Worm (Caenorhabditis elegans) whole organism, early embryonic: Measurements from ENCODE around the gene C02F4.5.

ENCODE experiments used
- B0310.2 ChIP-seq: sonication (generic microtip); optimal IDR thresholded peaks from 2 replicates; lab custom pipeline; 2016; ENCODE audit warnings: mild to moderate bottlenecking, missing genetic modification characterization, missing compliant biosample characterization
- F13C5.2 ChIP-seq: sonication (generic microtip); optimal IDR thresholded peaks from 2 replicates; lab custom pipeline; 2017; ENCODE audit warnings: mild to moderate bottlenecking, missing genetic modification characterization, inconsistent platforms, missing compliant biosample characterization
- aly-1 ChIP-seq: sonication (generic microtip); optimal IDR thresholded peaks from 2 replicates; lab custom pipeline; 2016; ENCODE audit warnings: missing genetic modification characterization, missing compliant biosample characterization
- ama-1 ChIP-seq: fragments of 150-350 bp; optimal IDR thresholded peaks from 2 replicates; lab custom pipeline; 2014
- ceh-13 ChIP-seq: fragments of 200-800 bp; sonication (Bioruptor generic); optimal IDR thresholded peaks from 2 replicates; lab custom pipeline; 2018; ENCODE audit warnings: mild to moderate bottlenecking, missing genetic modification characterization, missing compliant biosample characterization
- ceh-36 ChIP-seq: sonication (generic microtip); optimal IDR thresholded peaks from 2 replicates; lab custom pipeline; 2016; ENCODE audit warnings: missing genetic modification characterization, inconsistent platforms, missing compliant biosample characterization
- ets-7 ChIP-seq: sonication (generic microtip); optimal IDR thresholded peaks from 2 replicates; lab custom pipeline; 2016; ENCODE audit warnings: missing genotype, missing genetic modification characterization, missing compliant biosample characterization
- flt-1 ChIP-seq: fragments of 200-800 bp; sonication (Bioruptor generic); IDR thresholded peaks from 2 replicates; pipeline ENCODE4 v1.3.6; 2022; ENCODE audit warnings: missing genetic modification characterization, missing compliant biosample characterization
- hmbx-1 ChIP-seq: sonication (generic microtip); optimal IDR thresholded peaks from 2 replicates; lab custom pipeline; 2016; ENCODE audit warnings: mild to moderate bottlenecking, missing genetic modification characterization, missing compliant biosample characterization
- hmg-4 ChIP-seq: fragments of 200-800 bp; sonication (Bioruptor generic); optimal IDR thresholded peaks from 2 replicates; lab custom pipeline; 2018; ENCODE audit warnings: mild to moderate bottlenecking, missing genetic modification characterization, missing compliant biosample characterization
- hnd-1 ChIP-seq: sonication (generic microtip); optimal IDR thresholded peaks from 2 replicates; lab custom pipeline; 2016; ENCODE audit warnings: missing genetic modification characterization, missing compliant biosample characterization
- pes-1 ChIP-seq: fragments of 200-800 bp; sonication (Bioruptor generic); IDR thresholded peaks from 2 replicates; pipeline ENCODE4 v1.3.6; 2022; ENCODE audit warnings: missing genetic modification reagents, missing genetic modification characterization, missing compliant biosample characterization
- scrt-1 ChIP-seq: fragments of 200-800 bp; sonication (Bioruptor generic); IDR thresholded peaks from 2 replicates; pipeline ENCODE4 v1.3.6; 2022; ENCODE audit warnings: missing genetic modification characterization, missing compliant biosample characterization
- sea-1 ChIP-seq: fragments of 200-800 bp; sonication (Bioruptor generic); conservative IDR thresholded peaks from 2 replicates; pipeline ENCODE4 v1.3.6; 2022; ENCODE audit warnings: missing genetic modification characterization, missing compliant biosample characterization
- tbx-11 ChIP-seq: fragments of 200-800 bp; sonication (Bioruptor generic); IDR thresholded peaks from 2 replicates; pipeline ENCODE4 v1.3.6; 2022; ENCODE audit warnings: missing genetic modification characterization, missing compliant biosample characterization
- tbx-37 ChIP-seq: fragments of 200-800 bp; sonication (Bioruptor generic); conservative IDR thresholded peaks from 2 replicates; pipeline ENCODE4 v1.3.6; 2022; ENCODE audit warnings: missing genetic modification reagents, missing genetic modification characterization, missing compliant biosample characterization
- tra-4 ChIP-seq: sonication (generic microtip); optimal IDR thresholded peaks from 2 replicates; lab custom pipeline; 2017; ENCODE audit warnings: missing genetic modification characterization, missing compliant biosample characterization

The C02F4.5 gene

ce11 chrIV:10524095-10524829 is at the start of gene C02F4.5:
TSS of gene C02F4.5 (minus strand) at chrIV:10524145.
- TF ChIP-seq aly-1 (tag; lab: Kevin White, UChicago) (no peak), ceh-36 (tag; lab: Kevin White, UChicago) (no peak), hmbx-1 (no peak)

DNA sequence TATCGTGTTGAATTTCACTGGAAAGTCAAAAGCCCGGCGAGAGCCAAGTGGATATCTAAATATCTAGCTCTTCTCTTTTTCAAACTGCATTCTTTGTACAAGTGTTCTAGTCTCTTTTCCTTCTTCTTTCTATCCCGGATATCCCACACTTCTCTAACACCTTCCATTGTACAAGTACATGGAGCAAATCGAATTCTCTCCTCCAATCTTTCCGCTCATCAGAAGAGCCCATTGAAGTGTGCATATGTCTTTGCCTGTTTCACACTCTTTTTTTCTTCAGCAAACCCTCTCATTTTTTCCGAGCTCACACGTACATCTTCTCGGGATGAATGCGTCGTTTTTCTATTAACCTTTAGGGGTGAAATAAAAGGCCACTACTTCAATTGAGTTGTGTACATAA is 49.5 kb upstream of the C02F4.5 start:
- TF ChIP-seq tbx-37 (GFP tag; lab: Robert Waterston, UW), result no peak
- TF ChIP-seq ets-7, result no peak

DNA sequence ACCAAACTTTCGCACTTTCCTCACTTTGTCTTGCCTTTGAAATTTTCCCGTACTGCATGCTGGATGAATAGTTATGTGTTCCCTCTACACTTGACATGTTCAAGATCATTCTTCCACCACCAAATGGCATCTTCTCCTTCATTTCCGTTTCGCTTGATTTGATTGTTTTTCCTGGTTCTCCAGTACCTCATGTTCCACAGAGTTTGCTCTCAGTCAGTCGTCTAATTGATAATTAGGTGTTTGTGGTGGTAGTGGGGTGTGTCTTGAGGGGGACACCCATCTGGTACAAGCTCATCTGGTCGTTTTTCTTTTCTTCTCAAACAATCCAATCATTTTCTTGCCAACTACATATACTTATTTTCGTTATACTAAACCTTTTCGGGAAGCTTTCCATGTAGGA is 47.1 kb upstream of the C02F4.5 start:
- TF ChIP-seq B0310.2 (tag; lab: Kevin White, UChicago) (no peak), ama-1 (lab: Kevin White, UChicago) (no peak), hnd-1 (tag; lab: Kevin White, UChicago) (no peak), ceh-13 (no peak), F13C5.2 (no peak), tbx-37 (GFP tag; lab: Robert Waterston, UW) (no peak), tbx-11 (GFP tag; lab: Robert Waterston, UW) (no peak), ets-7 (no peak), ceh-36 (tag; lab: Kevin White, UChicago) (no peak), flt-1 (GFP tag; lab: Robert Waterston, UW) (no peak), scrt-1 (GFP tag; lab: Robert Waterston, UW) (no peak), tra-4 (tag; lab: Kevin White, UChicago) (no peak), hmg-4 (GFP tag; lab: Kevin White, UChicago) (no peak), pes-1 (GFP tag; lab: Robert Waterston, UW) (no peak), aly-1 (tag; lab: Kevin White, UChicago) (no peak), sea-1 (no peak), hmbx-1 (no peak)

ce11 chrIV:10570065-10570464 is 46.1 kb upstream of the C02F4.5 start:
- no peak for TF ChIP-seq ets-7
- TF ChIP-seq B0310.2 (tag; lab: Kevin White, UChicago), result no peak
- TF ChIP-seq scrt-1 (GFP tag; lab: Robert Waterston, UW), result no peak
- TF ChIP-seq tra-4 (tag; lab: Kevin White, UChicago), result no peak
- TF ChIP-seq hmbx-1, result no peak
- TF ChIP-seq ceh-13, result no peak

ce11 chrIV:10567822-10568221 is 43.9 kb upstream of the C02F4.5 start:
- TF ChIP-seq B0310.2 (tag; lab: Kevin White, UChicago), result no peak
- TF ChIP-seq ets-7, result no peak
- TF ChIP-seq aly-1 (tag; lab: Kevin White, UChicago), result no peak
- TF ChIP-seq tra-4 (tag; lab: Kevin White, UChicago), result no peak
- no peak for TF ChIP-seq sea-1
- no peak for TF ChIP-seq ceh-13
- TF ChIP-seq tbx-11 (GFP tag; lab: Robert Waterston, UW), result no peak
- TF ChIP-seq hnd-1 (tag; lab: Kevin White, UChicago), result no peak
- TF ChIP-seq scrt-1 (GFP tag; lab: Robert Waterston, UW), result no peak
- TF ChIP-seq ceh-36 (tag; lab: Kevin White, UChicago), result no peak

- TF ChIP-seq scrt-1 (GFP tag; lab: Robert Waterston, UW) (no peak), ceh-13 (no peak), hmg-4 (GFP tag; lab: Kevin White, UChicago) (no peak), B0310.2 (tag; lab: Kevin White, UChicago) (no peak), F13C5.2 (no peak), tbx-37 (GFP tag; lab: Robert Waterston, UW) (no peak), tbx-11 (GFP tag; lab: Robert Waterston, UW) (no peak), tra-4 (tag; lab: Kevin White, UChicago) (no peak), hnd-1 (tag; lab: Kevin White, UChicago) (no peak), ama-1 (lab: Kevin White, UChicago) (no peak)
Measured at ce11 chrIV:10565282-10565681, 41.3 kb upstream of the C02F4.5 start.

- TF ChIP-seq tbx-37 (GFP tag; lab: Robert Waterston, UW) (no peak), tbx-11 (GFP tag; lab: Robert Waterston, UW) (no peak), flt-1 (GFP tag; lab: Robert Waterston, UW) (no peak), sea-1 (no peak), hmbx-1 (no peak), ama-1 (lab: Kevin White, UChicago) (no peak), F13C5.2 (no peak), scrt-1 (GFP tag; lab: Robert Waterston, UW) (no peak), hmg-4 (GFP tag; lab: Kevin White, UChicago) (no peak), hnd-1 (tag; lab: Kevin White, UChicago) (no peak), tra-4 (tag; lab: Kevin White, UChicago) (no peak), pes-1 (GFP tag; lab: Robert Waterston, UW) (no peak), ets-7 (no peak), B0310.2 (tag; lab: Kevin White, UChicago) (no peak), aly-1 (tag; lab: Kevin White, UChicago) (no peak), ceh-36 (tag; lab: Kevin White, UChicago) (no peak), ceh-13 (no peak)
Measured at ce11 chrIV:10564613-10565012, 40.7 kb upstream of the C02F4.5 start.

DNA sequence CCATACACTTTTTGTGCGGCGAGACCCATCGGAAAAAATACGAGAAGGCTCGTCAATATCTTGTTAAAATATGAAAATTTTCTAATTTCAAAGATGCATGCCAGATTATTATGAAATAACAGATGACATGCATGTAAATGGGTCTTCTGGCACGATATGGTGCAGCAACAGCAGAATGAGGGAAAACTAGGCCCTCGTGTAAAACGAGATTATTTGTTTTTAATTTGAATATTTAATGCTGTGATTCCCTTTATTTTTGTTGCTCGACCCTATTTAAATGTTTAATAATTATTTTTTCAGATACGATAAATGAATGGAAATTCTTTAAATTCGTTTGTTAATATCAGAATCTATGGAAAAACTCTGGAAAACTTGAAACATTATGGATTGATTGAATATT is 37.7 kb upstream of the C02F4.5 start, which contains the start of gene him-8:
Gene him-8, plus strand, starts transcription at position 301 of the 400 bp plus-strand sequence.
- TF ChIP-seq aly-1 (tag; lab: Kevin White, UChicago) (no peak), ceh-36 (tag; lab: Kevin White, UChicago) (no peak), scrt-1 (GFP tag; lab: Robert Waterston, UW) (no peak), tbx-37 (GFP tag; lab: Robert Waterston, UW) (no peak), flt-1 (GFP tag; lab: Robert Waterston, UW) (no peak), F13C5.2 (no peak), hnd-1 (tag; lab: Kevin White, UChicago) (no peak), pes-1 (GFP tag; lab: Robert Waterston, UW) (no peak)
